Fruit fly (Drosophila melanogaster) whole organism, embryonic: ENCODE results near the gene HtrA2.

Source experiments
- Abd-B ChIP-seq: fragments of 200-800 bp; sonication (Bioruptor generic); optimal IDR thresholded peaks from 2 replicates; lab custom pipeline; 2018; ENCODE audit warnings: missing biosample characterization, mild to moderate bottlenecking, missing genetic modification characterization, moderate library complexity
- Aef1 ChIP-seq: fragments of 200-800 bp; sonication (Bioruptor generic); IDR thresholded peaks from 3 replicates; pipeline ENCODE4 v1.3.6; 2022; ENCODE audit warnings: missing biosample characterization, missing genetic modification characterization
- Atf3 ChIP-seq: fragments of 200-800 bp; sonication (Bioruptor generic); optimal IDR thresholded peaks from 3 replicates; lab custom pipeline; 2016; ENCODE audit warnings: missing biosample characterization, missing genetic modification characterization
- CG10274 ChIP-seq: fragments of 200-800 bp; sonication (Bioruptor generic); optimal IDR thresholded peaks from 3 replicates; lab custom pipeline; 2017; ENCODE audit warnings: missing biosample characterization, mild to moderate bottlenecking, missing genetic modification characterization
- CG11247 ChIP-seq: fragments of 200-800 bp; sonication (Bioruptor generic); IDR thresholded peaks from 2 replicates; pipeline ENCODE4 v1.3.6; 2022; ENCODE audit warnings: missing biosample characterization, missing genetic modification characterization
- CG12071 ChIP-seq: fragments of 200-800 bp; sonication (Bioruptor generic); optimal IDR thresholded peaks from 3 replicates; lab custom pipeline; 2018; ENCODE audit warnings: missing biosample characterization, mild to moderate bottlenecking, missing genetic modification characterization
- CG12155 ChIP-seq: fragments of 200-800 bp; sonication (Bioruptor generic); optimal IDR thresholded peaks from 3 replicates; lab custom pipeline; 2016; ENCODE audit warnings: missing biosample characterization, missing genetic modification characterization
- CG13624 ChIP-seq: fragments of 200-800 bp; sonication (Bioruptor generic); optimal IDR thresholded peaks from 2 replicates; lab custom pipeline; 2016; ENCODE audit warnings: missing biosample characterization, missing genetic modification characterization
- CG13894 ChIP-seq: fragments of 200-800 bp; sonication (Bioruptor generic); optimal IDR thresholded peaks from 3 replicates; lab custom pipeline; 2018; ENCODE audit warnings: missing biosample characterization, mild to moderate bottlenecking, missing genetic modification characterization, moderate library complexity
- CG15514 ChIP-seq: fragments of 200-800 bp; sonication (Bioruptor generic); optimal IDR thresholded peaks from 3 replicates; lab custom pipeline; 2017; ENCODE audit warnings: missing biosample characterization, missing genetic modification characterization, mild to moderate bottlenecking, moderate library complexity, missing genetic modification reagents
- CG15696 ChIP-seq: fragments of 200-800 bp; sonication (Bioruptor generic); optimal IDR thresholded peaks from 2 replicates; lab custom pipeline; 2019; ENCODE audit warnings: missing biosample characterization, mild to moderate bottlenecking, missing genetic modification characterization, moderate library complexity
- CG16863 ChIP-seq: fragments of 200-800 bp; sonication (Bioruptor generic); optimal IDR thresholded peaks from 3 replicates; lab custom pipeline; 2016; ENCODE audit warnings: missing biosample characterization, missing genetic modification characterization
- CG2129 ChIP-seq: fragments of 200-800 bp; sonication (Bioruptor generic); IDR thresholded peaks from 2 replicates; pipeline ENCODE4 v1.3.6; 2022; ENCODE audit warnings: missing biosample characterization, missing genetic modification characterization; ENCODE audit not compliant: partially characterized antibody
- CG2712 ChIP-seq: fragments of 200-800 bp; optimal IDR thresholded peaks from 3 replicates; lab custom pipeline; 2019; ENCODE audit warnings: missing biosample characterization, mild to moderate bottlenecking, missing genetic modification characterization, moderate library complexity
- CG2875 ChIP-seq: fragments of 200-800 bp; sonication (Bioruptor generic); optimal IDR thresholded peaks from 2 replicates; lab custom pipeline; 2017; ENCODE audit warnings: missing biosample characterization, mild to moderate bottlenecking, missing genetic modification characterization, missing genetic modification reagents
- CG30431 ChIP-seq: fragments of 200-800 bp; sonication (Bioruptor generic); optimal IDR thresholded peaks from 2 replicates; lab custom pipeline; 2017; ENCODE audit warnings: missing biosample characterization, missing genetic modification characterization
- CG3065 ChIP-seq: fragments of 200-800 bp; sonication (Bioruptor generic); optimal IDR thresholded peaks from 2 replicates; lab custom pipeline; 2016; ENCODE audit warnings: missing biosample characterization, missing genetic modification characterization
- CG31365 ChIP-seq: fragments of 200-800 bp; sonication (Bioruptor generic); optimal IDR thresholded peaks from 2 replicates; lab custom pipeline; 2018; ENCODE audit warnings: missing biosample characterization, mild to moderate bottlenecking, missing genetic modification characterization
- CG31441 ChIP-seq: fragments of 200-800 bp; sonication (Bioruptor generic); IDR thresholded peaks from 2 replicates; pipeline ENCODE4 v1.3.6; 2022; ENCODE audit warnings: missing biosample characterization, missing genetic modification characterization
- CG32532 ChIP-seq: fragments of 200-800 bp; sonication (Bioruptor generic); IDR thresholded peaks from 2 replicates; pipeline ENCODE4 v1.3.6; 2022; ENCODE audit warnings: missing biosample characterization, missing genetic modification characterization
- CG3838 ChIP-seq: fragments of 200-800 bp; sonication (Bioruptor generic); optimal IDR thresholded peaks from 3 replicates; lab custom pipeline; 2016; ENCODE audit warnings: missing biosample characterization, missing genetic modification characterization
- CG6654 ChIP-seq: fragments of 200-800 bp; sonication (Bioruptor generic); optimal IDR thresholded peaks from 2 replicates; lab custom pipeline; 2017; ENCODE audit warnings: missing biosample characterization, mild to moderate bottlenecking, missing genetic modification characterization
- CG6765 ChIP-seq: fragments of 200-800 bp; sonication (Bioruptor generic); optimal IDR thresholded peaks from 3 replicates; lab custom pipeline; 2017; ENCODE audit warnings: missing biosample characterization, mild to moderate bottlenecking, missing genetic modification characterization
- CG7786 ChIP-seq: fragments of 200-800 bp; sonication (Bioruptor generic); optimal IDR thresholded peaks from 2 replicates; lab custom pipeline; 2016; ENCODE audit warnings: missing biosample characterization, missing genetic modification characterization
- CG8281 ChIP-seq: fragments of 200-800 bp; sonication (Bioruptor generic); optimal IDR thresholded peaks from 2 replicates; lab custom pipeline; 2018; ENCODE audit warnings: missing biosample characterization, mild to moderate bottlenecking, missing genetic modification characterization, moderate library complexity
- CG9609 ChIP-seq: fragments of 200-800 bp; sonication (Bioruptor generic); optimal IDR thresholded peaks from 3 replicates; lab custom pipeline; 2016; ENCODE audit warnings: missing biosample characterization, missing genetic modification characterization
- Doc3 ChIP-seq: fragments of 200-800 bp; sonication (Bioruptor generic); IDR thresholded peaks from 3 replicates; pipeline ENCODE4 v1.3.6; 2022; ENCODE audit warnings: missing biosample characterization, missing genetic modification characterization; ENCODE audit not compliant: partially characterized antibody
- Fer1 ChIP-seq: fragments of 200-800 bp; sonication (Bioruptor generic); optimal IDR thresholded peaks from 2 replicates; lab custom pipeline; 2017; ENCODE audit warnings: missing biosample characterization, mild to moderate bottlenecking, missing genetic modification characterization
- HLH4C ChIP-seq: fragments of 200-800 bp; sonication (Bioruptor generic); IDR thresholded peaks from 3 replicates; pipeline ENCODE4 v1.3.6; 2022; ENCODE audit warnings: missing biosample characterization, missing genetic modification characterization; ENCODE audit not compliant: partially characterized antibody
- HmgZ ChIP-seq: fragments of 200-800 bp; sonication (Bioruptor generic); optimal IDR thresholded peaks from 2 replicates; lab custom pipeline; 2018; ENCODE audit warnings: missing biosample characterization, mild to moderate bottlenecking, missing genetic modification characterization
- Hmx ChIP-seq: fragments of 200-800 bp; sonication (Bioruptor generic); optimal IDR thresholded peaks from 2 replicates; lab custom pipeline; 2016; ENCODE audit warnings: missing biosample characterization, missing genetic modification characterization
- Hr51 ChIP-seq, 2 experiments: fragments of 200-800 bp; sonication (Bioruptor generic); optimal IDR thresholded peaks; 2 replicates in 1 of 2; 3 replicates in 1 of 2; lab custom pipeline; 2016 to 2018; ENCODE audit warnings: missing biosample characterization in 2 of 2, missing genetic modification characterization in 2 of 2, mild to moderate bottlenecking in 1 of 2, moderate library complexity in 1 of 2
- MTF-1 ChIP-seq: fragments of 200-800 bp; sonication (Bioruptor generic); optimal IDR thresholded peaks from 2 replicates; lab custom pipeline; 2018; ENCODE audit warnings: missing biosample characterization, mild to moderate bottlenecking, missing genetic modification characterization, borderline replicate concordance
- Mrtf ChIP-seq: fragments of 200-800 bp; sonication (Bioruptor generic); IDR thresholded peaks from 3 replicates; pipeline ENCODE4 v1.3.6; 2022; ENCODE audit warnings: missing biosample characterization, missing genetic modification characterization
- Side ChIP-seq: fragments of 200-800 bp; sonication (Bioruptor generic); optimal IDR thresholded peaks from 2 replicates; lab custom pipeline; 2016; ENCODE audit warnings: missing biosample characterization, missing genetic modification characterization
- cato ChIP-seq: fragments of 200-800 bp; sonication (Bioruptor generic); optimal IDR thresholded peaks from 2 replicates; lab custom pipeline; 2016; ENCODE audit warnings: missing biosample characterization, missing genetic modification characterization, borderline replicate concordance
- ci ChIP-seq: fragments of 200-800 bp; sonication (Bioruptor generic); IDR thresholded peaks from 3 replicates; pipeline ENCODE4 v1.3.6; 2022; ENCODE audit warnings: missing biosample characterization, missing genetic modification characterization
- fd64A ChIP-seq: fragments of 200-800 bp; sonication (Bioruptor generic); optimal IDR thresholded peaks from 3 replicates; lab custom pipeline; 2018; ENCODE audit warnings: missing biosample characterization, mild to moderate bottlenecking, missing genetic modification characterization
- gro ChIP-seq: fragments of 200-800 bp; sonication (Bioruptor generic); optimal IDR thresholded peaks from 2 replicates; lab custom pipeline; 2016; ENCODE audit warnings: missing biosample characterization, missing genetic modification characterization
- gsb-n ChIP-seq: fragments of 200-800 bp; sonication (Bioruptor generic); optimal IDR thresholded peaks from 3 replicates; lab custom pipeline; 2018; ENCODE audit warnings: missing biosample characterization, mild to moderate bottlenecking, missing genetic modification characterization
- hth ChIP-seq: fragments of >200 bp; optimal IDR thresholded peaks from 2 replicates; lab custom pipeline; 2017; ENCODE audit warnings: inconsistent platforms
- lilli ChIP-seq: fragments of 200-800 bp; sonication (Bioruptor generic); optimal IDR thresholded peaks from 3 replicates; lab custom pipeline; 2016; ENCODE audit warnings: missing biosample characterization, missing genetic modification characterization
- pita ChIP-seq: fragments of 200-800 bp; sonication (Bioruptor generic); optimal IDR thresholded peaks from 2 replicates; lab custom pipeline; 2017; ENCODE audit warnings: missing biosample characterization, mild to moderate bottlenecking, missing genetic modification characterization
- run ChIP-seq: fragments of 200-800 bp; sonication (Bioruptor generic); optimal IDR thresholded peaks from 3 replicates; lab custom pipeline; 2018; ENCODE audit warnings: missing biosample characterization, mild to moderate bottlenecking, missing genetic modification characterization
- schlank ChIP-seq: fragments of 200-800 bp; sonication (Bioruptor generic); optimal IDR thresholded peaks from 2 replicates; lab custom pipeline; 2018; ENCODE audit warnings: missing biosample characterization, mild to moderate bottlenecking, missing genetic modification characterization
- sd ChIP-seq: fragments of 200-800 bp; sonication (Bioruptor generic); optimal IDR thresholded peaks from 3 replicates; lab custom pipeline; 2018; ENCODE audit warnings: missing biosample characterization, mild to moderate bottlenecking, missing genetic modification characterization, moderate library complexity
- sens ChIP-seq: fragments of 200-800 bp; sonication (Bioruptor generic); peaks from one replicate; lab custom pipeline; 2016; ENCODE audit warnings: missing biosample characterization, missing genetic modification characterization
- sens-2 ChIP-seq: fragments of 200-800 bp; sonication (Bioruptor generic); IDR thresholded peaks from 2 replicates; pipeline ENCODE4 v1.3.6; 2022; ENCODE audit warnings: missing biosample characterization, missing genetic modification characterization
- wdn ChIP-seq: fragments of 200-800 bp; sonication (Bioruptor generic); IDR thresholded peaks from 2 replicates; pipeline ENCODE4 v1.3.6; 2022; ENCODE audit warnings: missing biosample characterization, missing genetic modification characterization
- zf30C ChIP-seq: fragments of 200-800 bp; sonication (Bioruptor generic); optimal IDR thresholded peaks from 3 replicates; lab custom pipeline; 2018; ENCODE audit warnings: missing biosample characterization, mild to moderate bottlenecking, missing genetic modification characterization
- zfh1 ChIP-seq: fragments of 200-800 bp; sonication (Bioruptor generic); IDR thresholded peaks from 3 replicates; pipeline ENCODE4 v1.3.6; 2022; ENCODE audit warnings: missing biosample characterization, missing genetic modification characterization

The HtrA2 gene

DNA sequence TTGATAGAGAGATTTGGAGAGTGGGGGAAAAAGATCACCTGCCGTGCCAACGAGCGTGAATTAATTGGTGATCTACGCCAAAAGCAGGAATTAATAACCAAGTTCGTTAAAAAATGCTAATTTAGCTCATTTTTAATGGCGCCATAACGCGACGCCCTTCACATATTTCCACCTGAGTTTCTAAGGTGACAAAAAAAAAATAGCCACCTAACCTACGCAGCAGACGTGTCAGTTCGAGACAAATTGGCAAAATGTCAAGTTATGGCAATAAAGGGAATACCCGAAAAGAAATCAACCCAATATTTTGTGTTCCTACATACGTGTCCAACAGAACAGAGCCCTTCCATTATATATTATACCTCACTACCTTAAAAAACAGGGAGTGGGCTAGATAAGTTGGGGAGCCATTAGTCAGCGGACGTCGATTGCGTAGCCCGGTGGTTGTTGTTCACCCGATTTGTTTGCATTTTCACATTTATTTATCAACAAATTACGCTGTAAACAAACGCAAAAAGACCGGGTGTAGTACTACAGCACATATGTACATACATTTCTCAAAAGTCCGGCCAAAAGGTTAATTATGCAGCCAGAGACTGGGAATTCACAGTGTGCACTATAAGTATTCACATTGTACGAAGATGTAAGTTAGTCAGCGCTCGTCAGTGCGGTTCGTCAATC lies 34.3 kb downstream of the HtrA2 start (continued):
- TF ChIP-seq CG31365 (tag; lab: Kevin White, UChicago) (no peak), Doc3 (GFP tag; lab: Robert Waterston, UW) (no peak), CG13624 (GFP tag; lab: Kevin White, UChicago) (peak; percentile 66), Fer1 (GFP tag; lab: Kevin White, UChicago) (no peak), CG12071 (no peak), CG6765 (no peak), CG2712 (tag; lab: Kevin White, UChicago) (no peak), Aef1 (GFP tag; lab: Robert Waterston, UW) (no peak), sens-2 (GFP tag; lab: Robert Waterston, UW) (no peak), sd (tag; lab: Kevin White, UChicago) (peak; percentile 90), CG12155 (GFP tag; lab: Kevin White, UChicago) (no peak), gro (no peak), CG11247 (no peak), sens (peak; percentile 51), zf30C (GFP tag; lab: Kevin White, UChicago) (no peak), ci (GFP tag; lab: Robert Waterston, UW) (no peak), CG2875 (GFP tag; lab: Kevin White, UChicago) (no peak), CG31441 (no peak), zfh1 (GFP tag; lab: Robert Waterston, UW) (no peak), fd64A (GFP tag; lab: Kevin White, UChicago) (no peak), CG8281 (no peak), CG13894 (peak; percentile 34), CG6654 (GFP tag; lab: Kevin White, UChicago) (no peak), Side (GFP tag; lab: Kevin White, UChicago) (no peak), pita (GFP tag; lab: Kevin White, UChicago) (no peak), wdn (no peak), CG3838 (GFP tag; lab: Kevin White, UChicago) (no peak), CG30431 (no peak), gsb-n (no peak)

DNA sequence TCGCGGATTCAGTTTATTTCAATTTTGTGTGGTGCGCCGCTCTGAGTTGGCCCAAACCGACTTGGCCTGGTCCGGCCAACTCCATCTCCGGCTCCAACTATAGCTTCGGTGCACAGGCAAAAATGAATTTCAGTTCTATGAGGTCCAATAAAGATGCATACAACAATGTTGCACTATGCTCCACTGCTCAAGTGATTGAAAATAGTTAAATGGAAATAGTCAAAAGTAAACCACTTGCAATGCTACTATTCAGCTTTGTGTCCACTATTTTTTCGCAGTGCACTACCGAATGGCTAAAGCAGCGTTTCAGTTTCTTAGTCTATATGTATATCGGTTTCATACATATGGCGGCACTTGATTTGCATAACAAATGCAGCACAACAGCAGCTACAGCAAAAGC lies 35.2 kb downstream of the HtrA2 start:
- no peak for TF ChIP-seq CG15696 (tag; lab: Kevin White, UChicago)
- no peak for TF ChIP-seq CG12155 (GFP tag; lab: Kevin White, UChicago)
- TF ChIP-seq CG16863: peak; percentile 52
- TF ChIP-seq run (tag; lab: Kevin White, UChicago): peak; percentile 8
- TF ChIP-seq CG9609 (GFP tag; lab: Kevin White, UChicago): peak; percentile 45
- TF ChIP-seq CG3065 (GFP tag; lab: Kevin White, UChicago): peak; percentile 4
- TF ChIP-seq Hr51 (GFP tag; optimal IDR thresholded peaks at IDR 0.05; lab: Kevin White, UChicago): peak in 1 of 2 experiments; percentile 77
- TF ChIP-seq Abd-B (GFP tag; lab: Kevin White, UChicago): peak; percentile 49
- TF ChIP-seq CG15514 (GFP tag; lab: Kevin White, UChicago): peak; percentile 54
- TF ChIP-seq HLH4C: no peak
- peak; percentile 2 for TF ChIP-seq Atf3
- peak; percentile 46 for TF ChIP-seq CG7786 (GFP tag; lab: Kevin White, UChicago)
- TF ChIP-seq cato: no peak
- peak; percentile 19 for TF ChIP-seq CG10274 (GFP tag; lab: Kevin White, UChicago)
- peak; percentile 47 for TF ChIP-seq MTF-1 (GFP tag; lab: Kevin White, UChicago)
- no peak for TF ChIP-seq Hmx (GFP tag; lab: Kevin White, UChicago)
- no peak for TF ChIP-seq hth
- TF ChIP-seq CG2129 (GFP tag; lab: Robert Waterston, UW): no peak
- TF ChIP-seq schlank (tag; lab: Kevin White, UChicago): no peak
- TF ChIP-seq lilli (GFP tag; lab: Kevin White, UChicago): peak; percentile 61
- no peak for TF ChIP-seq gro
- peak; percentile 78 for TF ChIP-seq CG32532 (GFP tag; lab: Robert Waterston, UW)
- TF ChIP-seq Aef1 (GFP tag; lab: Robert Waterston, UW): peak; percentile 79
- TF ChIP-seq HmgZ (tag; lab: Kevin White, UChicago): no peak
- peak; percentile 83 for TF ChIP-seq Mrtf
